Worm (Caenorhabditis elegans) whole organism, L2 larva: ENCODE data around the gene B0284.3.

Experiments
- dmd-4 ChIP-seq: sonication (generic microtip); optimal IDR thresholded peaks from 2 replicates; lab custom pipeline; 2017; ENCODE audit warnings: missing biosample characterization, missing genetic modification characterization
- mbf-1 ChIP-seq: sonication (generic microtip); optimal IDR thresholded peaks from 2 replicates; lab custom pipeline; 2017; ENCODE audit warnings: missing biosample characterization, missing genetic modification characterization
- unc-39 ChIP-seq: fragments of 150-350 bp; optimal IDR thresholded peaks from 2 replicates; lab custom pipeline; 2014; ENCODE audit warnings: missing biosample characterization, missing genetic modification characterization
- ztf-11 ChIP-seq: sonication (generic microtip); optimal IDR thresholded peaks from 2 replicates; lab custom pipeline; 2017; ENCODE audit warnings: missing biosample characterization, missing genetic modification characterization

ce11 chrIII:4404339-4404836, 24.8 kb upstream of the B0284.3 start, which contains the start of the genes R07E5.17 and snfc-5:
- TF ChIP-seq ztf-11 (tag; lab: Kevin White, UChicago) (no peak), mbf-1 (tag; lab: Kevin White, UChicago) (no peak), dmd-4 (no peak), unc-39 (tag; lab: Kevin White, UChicago) (no peak)
